Worm (Caenorhabditis elegans): ENCODE data around the gene srh-44.

Gene srh-44

ce11 chrII:11492843-11493242 is 22.0 kb upstream of the srh-44 start, which contains the start of gene hacl-1 (continued):
- TF ChIP-seq dmd-6 (GFP tag; IDR thresholded peaks at IDR 0.05) = peak; percentile 64
- TF ChIP-seq daf-16 (GFP tag; optimal IDR thresholded peaks at IDR 0.05) = no peak
- TF ChIP-seq daf-16 (tag; optimal IDR thresholded peaks at IDR 0.05) = peak; percentile 19
- TF ChIP-seq hlh-11 (tag; optimal IDR thresholded peaks at IDR 0.05) = peak; percentile 57
- peak; percentile 15 for TF ChIP-seq lin-13 (GFP tag; optimal IDR thresholded peaks at IDR 0.05)
- TF ChIP-seq Y48G9A.11 (GFP tag; IDR thresholded peaks at IDR 0.05) = no peak
- peak; percentile 34 for TF ChIP-seq mes-2 (tag; optimal IDR thresholded peaks at IDR 0.05; ENCODE audit: poor library complexity, severe bottlenecking)
- TF ChIP-seq nhr-102 (tag; optimal IDR thresholded peaks at IDR 0.05) = peak; percentile 28
- TF ChIP-seq vab-7 (GFP tag; IDR thresholded peaks at IDR 0.05) = no peak

- TF ChIP-seq mxl-3 (GFP tag; optimal IDR thresholded peaks at IDR 0.05) (no peak), dpl-1 (GFP tag; optimal IDR thresholded peaks at IDR 0.05) (peak; percentile 42), hlh-30 (tag; optimal IDR thresholded peaks at IDR 0.05; ENCODE audit: insufficient read depth) (peak; percentile 7), mdt-29 (GFP tag; IDR thresholded peaks at IDR 0.05) (no peak), mes-2 (tag; optimal IDR thresholded peaks at IDR 0.05; ENCODE audit: poor library complexity, severe bottlenecking) (peak; percentile 26), mep-1 (tag; optimal IDR thresholded peaks at IDR 0.05) (no peak), lsy-2 (tag; optimal IDR thresholded peaks at IDR 0.05) (peak in 1 of 2 experiments; percentile 94), daf-16 (GFP tag; optimal IDR thresholded peaks at IDR 0.05) (no peak), daf-16 (tag; optimal IDR thresholded peaks at IDR 0.05) (peak; percentile 64)
These were observed 19.6 kb upstream of the srh-44 start, which contains the start of the genes ooc-3 and B0334.4 for ce11 chrII:11495307-11495706. Gene ooc-3, minus strand, starts transcription at chrII:11495321. Gene B0334.4, plus strand, starts transcription at chrII:11495692.

ce11 chrII:11495806-11496205 is 19.1 kb upstream of the srh-44 start:
- TF ChIP-seq Y105C5A.15 (GFP tag; IDR thresholded peaks at IDR 0.05) (no peak), unc-39 (tag; optimal IDR thresholded peaks at IDR 0.05) (no peak), zag-1 (tag; optimal IDR thresholded peaks at IDR 0.05) (no peak), ZK546.5 (tag; optimal IDR thresholded peaks at IDR 0.05) (no peak), lim-7 (GFP tag; IDR thresholded peaks at IDR 0.05) (no peak), mep-1 (tag; optimal IDR thresholded peaks at IDR 0.05) (no peak), D1046.2 (GFP tag; IDR thresholded peaks at IDR 0.05) (no peak), hif-1 (tag; optimal IDR thresholded peaks at IDR 0.05) (no peak), egl-27 (tag; optimal IDR thresholded peaks at IDR 0.05) (no peak), dmd-6 (GFP tag; IDR thresholded peaks at IDR 0.05) (no peak), nhr-11 (tag; optimal IDR thresholded peaks at IDR 0.05) (no peak), ztf-7 (tag; optimal IDR thresholded peaks at IDR 0.05) (no peak)

ce11 chrII:11496767-11497166 is 18.1 kb upstream of the srh-44 start, which contains the start of gene emc-5:
Gene emc-5, plus strand, starts transcription at chrII:11496780.
- no peak for TF ChIP-seq lin-13 (GFP tag; optimal IDR thresholded peaks at IDR 0.05)
- peak in 1 of 2 experiments; percentile 15 for TF ChIP-seq lsy-2 (tag; optimal IDR thresholded peaks at IDR 0.05)
- TF ChIP-seq daf-16 (GFP tag; optimal IDR thresholded peaks at IDR 0.05) = peak in 1 of 2 experiments; percentile 43
- no peak for TF ChIP-seq daf-16 (tag; optimal IDR thresholded peaks at IDR 0.05)
- TF ChIP-seq mes-2 (tag; optimal IDR thresholded peaks at IDR 0.05; ENCODE audit: poor library complexity, severe bottlenecking) = peak; percentile 29
- no peak for TF ChIP-seq lin-15B (tag; optimal IDR thresholded peaks at IDR 0.05)
- no peak for TF ChIP-seq hif-1 (tag; optimal IDR thresholded peaks at IDR 0.05)

ce11 chrII:11497365-11497764 is 17.5 kb upstream of the srh-44 start, which contains the start of gene B0334.5:
Gene B0334.5, plus strand, starts transcription at chrII:11497665.
- TF ChIP-seq Y105C5A.15 (GFP tag; IDR thresholded peaks at IDR 0.05) = no peak
- no peak for TF ChIP-seq T20F7.1 (GFP tag; optimal IDR thresholded peaks at IDR 0.05)
- TF ChIP-seq unc-62 (GFP tag; optimal IDR thresholded peaks at IDR 0.05 in 1 of 2) = peak in 1 of 2 experiments; percentile 81
- no peak for TF ChIP-seq unc-62 (tag; optimal IDR thresholded peaks at IDR 0.05)
- TF ChIP-seq spr-3 (GFP tag; optimal IDR thresholded peaks at IDR 0.05) = no peak

- TF ChIP-seq snpc-4 (tag; optimal IDR thresholded peaks at IDR 0.05) = no peak
- no peak for TF ChIP-seq madf-5 (GFP tag; IDR thresholded peaks at IDR 0.05)
- peak; percentile 46 for TF ChIP-seq pqm-1 (tag; optimal IDR thresholded peaks at IDR 0.05)
- no peak for TF ChIP-seq Y48G9A.11 (GFP tag; IDR thresholded peaks at IDR 0.05)
- peak; percentile 81 for TF ChIP-seq nhr-28 (tag; optimal IDR thresholded peaks at IDR 0.05)
- TF ChIP-seq nhr-237 (tag; optimal IDR thresholded peaks at IDR 0.05) = no peak
- no peak for TF ChIP-seq duxl-1 (tag; optimal IDR thresholded peaks at IDR 0.05; ENCODE audit: poor library complexity)
- TF ChIP-seq daf-16 (GFP tag; optimal IDR thresholded peaks at IDR 0.05) = no peak
- TF ChIP-seq daf-16 (tag; optimal IDR thresholded peaks at IDR 0.05) = peak; percentile 62
- TF ChIP-seq php-3 (GFP tag; IDR thresholded peaks at IDR 0.05) = peak; percentile 42; the same call in 1 of the 2 replicates
These were observed 14.7 kb upstream of the srh-44 start, which contains the start of gene B0334.20 for ce11 chrII:11500198-11500597. Gene B0334.20, minus strand, starts transcription at chrII:11500459.
